Fruit fly (Drosophila melanogaster) whole organism, pupa: ENCODE data around the gene CG5953.

Source experiments
- CG10348 ChIP-seq: fragments of 200-800 bp; sonication (Bioruptor generic); IDR thresholded peaks from 2 replicates; pipeline ENCODE4 v1.3.6; 2022; ENCODE audit warnings: missing biosample characterization, missing genetic modification characterization
- CG17806 ChIP-seq: fragments of 200-800 bp; sonication (Bioruptor generic); optimal IDR thresholded peaks from 2 replicates; lab custom pipeline; 2018; ENCODE audit warnings: missing biosample characterization, mild to moderate bottlenecking, missing genetic modification characterization, moderate library complexity
- CG4496 ChIP-seq: fragments of 200-800 bp; sonication (Bioruptor generic); IDR thresholded peaks from 3 replicates; pipeline ENCODE4 v1.3.6; 2022; ENCODE audit warnings: missing biosample characterization, missing genetic modification characterization
- CG8301 ChIP-seq: fragments of 200-800 bp; sonication (Bioruptor generic); optimal IDR thresholded peaks from 2 replicates; lab custom pipeline; 2018; ENCODE audit warnings: missing biosample characterization, mild to moderate bottlenecking, missing genetic modification characterization
- D1 ChIP-seq: fragments of 200-800 bp; sonication (Bioruptor generic); optimal IDR thresholded peaks from 2 replicates; lab custom pipeline; 2018; ENCODE audit warnings: missing biosample characterization, mild to moderate bottlenecking, missing genetic modification characterization, moderate library complexity
- EcR ChIP-seq: fragments of 200-800 bp; sonication (Bioruptor generic); optimal IDR thresholded peaks from 3 replicates; lab custom pipeline; 2019; ENCODE audit warnings: missing biosample characterization, missing genetic modification characterization, mild to moderate bottlenecking, moderate library complexity, missing genetic modification reagents
- Pif1B ChIP-seq: fragments of 200-800 bp; sonication (Bioruptor generic); optimal IDR thresholded peaks from 3 replicates; lab custom pipeline; 2016; ENCODE audit warnings: missing biosample characterization, missing genetic modification characterization
- fd96Ca ChIP-seq: fragments of 200-800 bp; sonication (Bioruptor generic); IDR thresholded peaks from 3 replicates; pipeline ENCODE4 v1.3.6; 2022; ENCODE audit warnings: missing biosample characterization, missing genetic modification characterization

dm6 chr2L:16526578-16526977 is 6.1 kb downstream of the CG5953 start:
- TF ChIP-seq Pif1B (GFP tag; lab: Kevin White, UChicago) (no peak), CG4496 (GFP tag; lab: Robert Waterston, UW) (no peak), EcR (GFP tag; lab: Kevin White, UChicago) (no peak), CG17806 (tag; lab: Kevin White, UChicago) (no peak), fd96Ca (no peak), CG10348 (no peak), CG8301 (tag; lab: Kevin White, UChicago) (no peak), D1 (no peak)
